Worm (Caenorhabditis elegans): ENCODE data around the gene exc-5.

ce11 chrIV:8848983-8849382 is 35.5 kb upstream of the exc-5 start:
- TF ChIP-seq ceh-14 (tag; optimal IDR thresholded peaks at IDR 0.05), result no peak
- TF ChIP-seq ceh-30 (tag; optimal IDR thresholded peaks at IDR 0.05), result no peak
- no peak for TF ChIP-seq nfya-1 (tag; optimal IDR thresholded peaks at IDR 0.05)
- TF ChIP-seq tbx-2 (tag; optimal IDR thresholded peaks at IDR 0.05), result no peak
- no peak for TF ChIP-seq ahr-1 (tag; optimal IDR thresholded peaks at IDR 0.05)

Measured in whole organism, late embryonic.